Fruit fly (Drosophila melanogaster) whole organism, embryonic: ENCODE results near the gene CG34278.
A peak's percentile ranks its signal among the peaks of the same experiment; 100 is the strongest.

Source experiments
- CG12769 ChIP-seq: fragments of 200-800 bp; sonication (Bioruptor generic); optimal IDR thresholded peaks from 2 replicates; lab custom pipeline; 2019; ENCODE audit warnings: missing biosample characterization, mild to moderate bottlenecking, missing genetic modification characterization, moderate library complexity
- CG1602 ChIP-seq: fragments of 200-800 bp; sonication (Bioruptor generic); optimal IDR thresholded peaks from 3 replicates; lab custom pipeline; 2016; ENCODE audit warnings: missing biosample characterization, missing genetic modification characterization
- CG8478 ChIP-seq: fragments of >200 bp; optimal IDR thresholded peaks from 2 replicates; lab custom pipeline; 2018
- NFAT ChIP-seq: fragments of 200-800 bp; sonication (Bioruptor generic); IDR thresholded peaks from 2 replicates; pipeline ENCODE4 v1.3.6; 2022; ENCODE audit warnings: missing biosample characterization, missing genetic modification characterization
- ap ChIP-seq: fragments of 200-800 bp; sonication (Bioruptor generic); IDR thresholded peaks from 2 replicates; pipeline ENCODE4 v1.3.6; 2022; ENCODE audit warnings: missing biosample characterization, missing genetic modification characterization
- row ChIP-seq: fragments of 200-800 bp; sonication (Bioruptor generic); IDR thresholded peaks from 3 replicates; pipeline ENCODE4 v1.3.6; 2022; ENCODE audit warnings: missing biosample characterization, missing genetic modification characterization
- seq ChIP-seq: fragments of 200-800 bp; sonication (Bioruptor generic); IDR thresholded peaks from 2 replicates; pipeline ENCODE4 v1.3.6; 2022; ENCODE audit warnings: missing biosample characterization, missing genetic modification characterization
- wek ChIP-seq: fragments of 200-800 bp; sonication (Bioruptor generic); optimal IDR thresholded peaks from 3 replicates; lab custom pipeline; 2018; ENCODE audit warnings: missing biosample characterization, mild to moderate bottlenecking, missing genetic modification characterization, moderate library complexity

DNA sequence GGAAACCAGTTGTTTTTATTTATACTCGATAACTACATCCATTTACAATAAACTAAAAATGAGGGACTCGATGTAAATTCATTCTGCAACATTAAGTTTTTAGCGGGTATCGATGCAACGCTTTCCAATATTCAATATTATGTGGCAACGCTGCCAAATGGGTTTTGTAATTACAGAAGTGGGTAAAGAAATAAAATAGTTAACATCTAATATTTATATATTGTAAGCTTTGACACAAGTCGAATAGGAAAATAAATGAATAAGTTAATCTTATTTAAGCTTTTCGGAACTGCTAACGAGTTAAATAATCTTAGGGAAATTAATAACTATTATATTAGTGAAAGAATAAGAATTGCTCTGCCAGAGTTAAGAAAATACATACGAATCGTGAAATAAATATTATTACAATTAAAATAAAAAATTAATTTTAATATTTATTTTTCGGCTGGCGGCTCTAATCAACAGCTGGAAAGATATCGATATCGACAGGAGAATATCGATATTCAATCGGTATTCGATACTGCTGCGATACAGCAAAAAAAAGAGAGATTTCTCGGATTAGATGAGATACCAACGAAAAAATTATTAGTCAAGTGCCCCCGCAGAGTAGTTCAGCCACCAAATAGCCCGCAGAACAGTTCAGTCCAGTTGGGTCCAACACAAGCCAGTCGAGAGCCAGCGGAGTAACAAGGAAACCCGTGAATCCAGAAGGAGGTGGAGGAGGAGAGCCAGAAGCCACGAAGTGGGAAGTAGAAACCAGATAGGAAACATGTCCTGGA lies 35.0 kb upstream of the CG34278 start, which contains the start of gene GckIII:
- TF ChIP-seq ap (GFP tag; lab: Robert Waterston, UW) (no peak), row (GFP tag; lab: Robert Waterston, UW) (0 out of 3 replicates have a peak, but pooled peaks have one; percentile 17), CG8478 (lab: Kevin White, UChicago) (no peak), seq (GFP tag; lab: Robert Waterston, UW) (no peak), CG1602 (GFP tag; lab: Kevin White, UChicago) (no peak), wek (GFP tag; lab: Kevin White, UChicago) (no peak), CG12769 (tag; lab: Kevin White, UChicago) (no peak), NFAT (GFP tag; lab: Robert Waterston, UW) (no peak)
